Fruit fly (Drosophila melanogaster): ENCODE results near the gene dor.

dm6 chrX:1695529-1696410, 30.9 kb downstream of the dor start, which contains the start of gene a6:
- TF ChIP-seq acj6 (GFP tag; optimal IDR thresholded peaks at IDR 0.05) = no peak
- TF ChIP-seq Hr39 (GFP tag; optimal IDR thresholded peaks at IDR 0.05) = no peak
- TF ChIP-seq CG4318 (GFP tag; optimal IDR thresholded peaks at IDR 0.05) = no peak
- no peak for TF ChIP-seq Lpt (GFP tag; optimal IDR thresholded peaks at IDR 0.05)
- no peak for TF ChIP-seq Blimp-1 (GFP tag; optimal IDR thresholded peaks at IDR 0.05)
- TF ChIP-seq CG8119 (GFP tag; IDR thresholded peaks at IDR 0.05) = no peak
- TF ChIP-seq net (GFP tag; optimal IDR thresholded peaks at IDR 0.05) = no peak
- no peak for TF ChIP-seq Smox (GFP tag; optimal IDR thresholded peaks at IDR 0.05)
- TF ChIP-seq Sox15 (GFP tag; optimal IDR thresholded peaks at IDR 0.05) = no peak
- no peak for TF ChIP-seq dac (GFP tag; optimal IDR thresholded peaks at IDR 0.05)
- TF ChIP-seq esn (GFP tag; optimal IDR thresholded peaks at IDR 0.05) = peak; percentile 17
